Fruit fly (Drosophila melanogaster) whole organism, embryonic: ENCODE measurements around the gene Gos28.

Experiments
- Atf3 ChIP-seq: fragments of 200-800 bp; sonication (Bioruptor generic); optimal IDR thresholded peaks from 3 replicates; lab custom pipeline; 2016; ENCODE audit warnings: missing biosample characterization, missing genetic modification characterization
- CG10565 ChIP-seq: fragments of 200-800 bp; sonication (Bioruptor generic); optimal IDR thresholded peaks from 3 replicates; lab custom pipeline; 2016; ENCODE audit warnings: missing biosample characterization, mild to moderate bottlenecking, missing genetic modification characterization
- CG11504 ChIP-seq: fragments of 200-800 bp; sonication (Bioruptor generic); optimal IDR thresholded peaks from 3 replicates; lab custom pipeline; 2019; ENCODE audit warnings: missing biosample characterization, mild to moderate bottlenecking, missing genetic modification characterization, moderate library complexity
- CG12071 ChIP-seq: fragments of 200-800 bp; sonication (Bioruptor generic); optimal IDR thresholded peaks from 3 replicates; lab custom pipeline; 2018; ENCODE audit warnings: missing biosample characterization, mild to moderate bottlenecking, missing genetic modification characterization
- CG13894 ChIP-seq: fragments of 200-800 bp; sonication (Bioruptor generic); optimal IDR thresholded peaks from 3 replicates; lab custom pipeline; 2018; ENCODE audit warnings: missing biosample characterization, mild to moderate bottlenecking, missing genetic modification characterization, moderate library complexity
- CG14860 ChIP-seq: fragments of 200-800 bp; sonication (Bioruptor generic); IDR thresholded peaks from 3 replicates; pipeline ENCODE4 v1.3.6; 2022; ENCODE audit warnings: missing biosample characterization, missing genetic modification characterization; ENCODE audit not compliant: partially characterized antibody
- CG15696 ChIP-seq: fragments of 200-800 bp; sonication (Bioruptor generic); optimal IDR thresholded peaks from 2 replicates; lab custom pipeline; 2019; ENCODE audit warnings: missing biosample characterization, mild to moderate bottlenecking, missing genetic modification characterization, moderate library complexity
- CG18619 ChIP-seq: fragments of 200-800 bp; sonication (Bioruptor generic); optimal IDR thresholded peaks from 3 replicates; lab custom pipeline; 2017; ENCODE audit warnings: missing biosample characterization, mild to moderate bottlenecking, missing genetic modification characterization
- CG2129 ChIP-seq: fragments of 200-800 bp; sonication (Bioruptor generic); IDR thresholded peaks from 2 replicates; pipeline ENCODE4 v1.3.6; 2022; ENCODE audit warnings: missing biosample characterization, missing genetic modification characterization; ENCODE audit not compliant: partially characterized antibody
- CG2678 ChIP-seq: fragments of 200-800 bp; sonication (Bioruptor generic); optimal IDR thresholded peaks from 3 replicates; lab custom pipeline; 2019; ENCODE audit warnings: missing biosample characterization, mild to moderate bottlenecking, missing genetic modification characterization, moderate library complexity
- CG2875 ChIP-seq: fragments of 200-800 bp; sonication (Bioruptor generic); optimal IDR thresholded peaks from 2 replicates; lab custom pipeline; 2017; ENCODE audit warnings: missing biosample characterization, mild to moderate bottlenecking, missing genetic modification characterization, missing genetic modification reagents
- CG31224 ChIP-seq: fragments of 200-800 bp; sonication (Bioruptor generic); IDR thresholded peaks from 2 replicates; pipeline ENCODE4 v1.3.6; 2022; ENCODE audit warnings: missing biosample characterization, missing genetic modification characterization
- CG32532 ChIP-seq: fragments of 200-800 bp; sonication (Bioruptor generic); IDR thresholded peaks from 2 replicates; pipeline ENCODE4 v1.3.6; 2022; ENCODE audit warnings: missing biosample characterization, missing genetic modification characterization
- CG32767 ChIP-seq: fragments of 200-800 bp; sonication (Bioruptor generic); IDR thresholded peaks from 2 replicates; pipeline ENCODE4 v1.3.6; 2022; ENCODE audit warnings: missing biosample characterization, missing genetic modification characterization
- CG34224 ChIP-seq: fragments of 200-800 bp; sonication (Bioruptor generic); IDR thresholded peaks from 3 replicates; pipeline ENCODE4 v1.3.6; 2022; ENCODE audit warnings: missing biosample characterization, missing genetic modification characterization; ENCODE audit not compliant: partially characterized antibody
- CG42726 ChIP-seq: fragments of 200-800 bp; sonication (Bioruptor generic); IDR thresholded peaks from 2 replicates; pipeline ENCODE4 v1.3.6; 2022; ENCODE audit warnings: missing biosample characterization, missing genetic modification characterization; ENCODE audit not compliant: partially characterized antibody
- CG4404 ChIP-seq: fragments of 200-800 bp; sonication (Bioruptor generic); IDR thresholded peaks from 2 replicates; pipeline ENCODE4 v1.3.6; 2022; ENCODE audit warnings: missing biosample characterization, missing genetic modification characterization
- CG5180 ChIP-seq: fragments of 200-800 bp; sonication (Bioruptor generic); optimal IDR thresholded peaks from 3 replicates; lab custom pipeline; 2017; ENCODE audit warnings: missing biosample characterization, missing genetic modification characterization, mild to moderate bottlenecking, moderate library complexity, missing genetic modification reagents
- CG7372 ChIP-seq: fragments of 200-800 bp; sonication (Bioruptor generic); IDR thresholded peaks from 2 replicates; pipeline ENCODE4 v1.3.6; 2022; ENCODE audit warnings: missing biosample characterization, missing genetic modification characterization
- CG8089 ChIP-seq: fragments of 200-800 bp; sonication (Bioruptor generic); optimal IDR thresholded peaks from 3 replicates; lab custom pipeline; 2016; ENCODE audit warnings: missing biosample characterization, missing genetic modification characterization
- CG8281 ChIP-seq: fragments of 200-800 bp; sonication (Bioruptor generic); optimal IDR thresholded peaks from 2 replicates; lab custom pipeline; 2018; ENCODE audit warnings: missing biosample characterization, mild to moderate bottlenecking, missing genetic modification characterization, moderate library complexity
- CG9437 ChIP-seq: fragments of 200-800 bp; sonication (Bioruptor generic); optimal IDR thresholded peaks from 2 replicates; lab custom pipeline; 2018; ENCODE audit warnings: missing biosample characterization, mild to moderate bottlenecking, missing genetic modification characterization
- CG9932 ChIP-seq: fragments of 200-800 bp; sonication (Bioruptor generic); IDR thresholded peaks from 2 replicates; pipeline ENCODE4 v1.3.6; 2022; ENCODE audit warnings: missing biosample characterization, missing genetic modification characterization
- Dip3 ChIP-seq: fragments of 200-800 bp; sonication (Bioruptor generic); optimal IDR thresholded peaks from 3 replicates; lab custom pipeline; 2016; ENCODE audit warnings: missing biosample characterization, missing genetic modification characterization
- HLH3B ChIP-seq: fragments of 200-800 bp; sonication (Bioruptor generic); IDR thresholded peaks from 2 replicates; pipeline ENCODE4 v1.3.6; 2022; ENCODE audit warnings: missing biosample characterization, missing genetic modification characterization
- Hand ChIP-seq: fragments of 200-800 bp; sonication (Bioruptor generic); optimal IDR thresholded peaks from 2 replicates; lab custom pipeline; 2017; ENCODE audit warnings: mild to moderate bottlenecking, missing biosample characterization, missing genetic modification reagents, missing genetic modification characterization
- Nf-YA ChIP-seq: fragments of 200-800 bp; sonication (Bioruptor generic); IDR thresholded peaks from 2 replicates; pipeline ENCODE4 v1.3.6; 2022; ENCODE audit warnings: missing biosample characterization, missing genetic modification characterization
- Sry-β ChIP-seq: fragments of 200-800 bp; sonication (Bioruptor generic); optimal IDR thresholded peaks from 2 replicates; lab custom pipeline; 2018; ENCODE audit warnings: missing biosample characterization, mild to moderate bottlenecking, missing genetic modification characterization, moderate library complexity
- Sry-δ ChIP-seq: fragments of 200-800 bp; sonication (Bioruptor generic); optimal IDR thresholded peaks from 2 replicates; lab custom pipeline; 2016; ENCODE audit warnings: missing biosample characterization, missing genetic modification characterization
- ac ChIP-seq: fragments of 200-800 bp; sonication (Bioruptor generic); optimal IDR thresholded peaks from 3 replicates; lab custom pipeline; 2017; ENCODE audit warnings: missing biosample characterization, mild to moderate bottlenecking, missing genetic modification characterization
- chm ChIP-seq: fragments of 200-800 bp; sonication (Bioruptor generic); IDR thresholded peaks from 2 replicates; pipeline ENCODE4 v1.3.6; 2022; ENCODE audit warnings: missing biosample characterization, missing genetic modification characterization
- dati ChIP-seq: fragments of 200-800 bp; sonication (Bioruptor generic); IDR thresholded peaks from 2 replicates; pipeline ENCODE4 v1.3.6; 2022; ENCODE audit warnings: missing biosample characterization, missing genetic modification characterization
- disco-r ChIP-seq: fragments of 200-800 bp; sonication (Bioruptor generic); optimal IDR thresholded peaks from 2 replicates; lab custom pipeline; 2016; ENCODE audit warnings: missing biosample characterization, missing genetic modification characterization
- dmrt99B ChIP-seq: fragments of 200-800 bp; sonication (Bioruptor generic); optimal IDR thresholded peaks from 2 replicates; lab custom pipeline; 2018; ENCODE audit warnings: missing biosample characterization, mild to moderate bottlenecking, missing genetic modification characterization, moderate library complexity
- emc ChIP-seq: fragments of 200-800 bp; sonication (Bioruptor generic); optimal IDR thresholded peaks from 2 replicates; lab custom pipeline; 2016; ENCODE audit warnings: missing biosample characterization, missing genetic modification characterization
- eyg ChIP-seq: fragments of 200-800 bp; sonication (Bioruptor generic); optimal IDR thresholded peaks from 3 replicates; lab custom pipeline; 2016; ENCODE audit warnings: missing biosample characterization, missing genetic modification characterization
- fd102C ChIP-seq: fragments of 200-800 bp; sonication (Bioruptor generic); optimal IDR thresholded peaks from 2 replicates; lab custom pipeline; 2018; ENCODE audit warnings: missing biosample characterization, mild to moderate bottlenecking, missing genetic modification characterization, moderate library complexity
- fru ChIP-seq: fragments of >200 bp; optimal IDR thresholded peaks from 2 replicates; lab custom pipeline; 2017
- hth ChIP-seq: fragments of >200 bp; optimal IDR thresholded peaks from 2 replicates; lab custom pipeline; 2017; ENCODE audit warnings: inconsistent platforms
- jumu ChIP-seq: fragments of 200-800 bp; sonication (Bioruptor generic); optimal IDR thresholded peaks from 3 replicates; lab custom pipeline; 2016; ENCODE audit warnings: missing biosample characterization, missing genetic modification characterization
- lmd ChIP-seq: fragments of 200-800 bp; sonication (Bioruptor generic); IDR thresholded peaks from 2 replicates; pipeline ENCODE4 v1.3.6; 2022; ENCODE audit warnings: missing biosample characterization, missing genetic modification characterization
- mirr ChIP-seq: fragments of 200-800 bp; sonication (Bioruptor generic); optimal IDR thresholded peaks from 3 replicates; lab custom pipeline; 2018; ENCODE audit warnings: missing biosample characterization, mild to moderate bottlenecking, missing genetic modification characterization
- peb ChIP-seq: fragments of 200-800 bp; sonication (Bioruptor generic); IDR thresholded peaks from 2 replicates; pipeline ENCODE4 v1.3.6; 2022; ENCODE audit warnings: missing biosample characterization, missing genetic modification characterization
- sd ChIP-seq: fragments of 200-800 bp; sonication (Bioruptor generic); optimal IDR thresholded peaks from 3 replicates; lab custom pipeline; 2018; ENCODE audit warnings: missing biosample characterization, mild to moderate bottlenecking, missing genetic modification characterization, moderate library complexity
- seq ChIP-seq: fragments of 200-800 bp; sonication (Bioruptor generic); IDR thresholded peaks from 2 replicates; pipeline ENCODE4 v1.3.6; 2022; ENCODE audit warnings: missing biosample characterization, missing genetic modification characterization
- sqz ChIP-seq: fragments of 200-800 bp; sonication (Bioruptor generic); optimal IDR thresholded peaks from 3 replicates; lab custom pipeline; 2018; ENCODE audit warnings: missing biosample characterization, mild to moderate bottlenecking, missing genetic modification characterization
- toy ChIP-seq: fragments of 200-800 bp; sonication (Bioruptor generic); IDR thresholded peaks from 2 replicates; pipeline ENCODE4 v1.3.6; 2022; ENCODE audit warnings: missing biosample characterization, missing genetic modification characterization
- tup ChIP-seq: fragments of 200-800 bp; sonication (Bioruptor generic); optimal IDR thresholded peaks from 2 replicates; lab custom pipeline; 2016; ENCODE audit warnings: missing biosample characterization, mild to moderate bottlenecking, missing genetic modification characterization, moderate library complexity
- unc-4 ChIP-seq: fragments of 200-800 bp; sonication (Bioruptor generic); IDR thresholded peaks from 2 replicates; pipeline ENCODE4 v1.3.6; 2022; ENCODE audit warnings: missing biosample characterization, missing genetic modification characterization; ENCODE audit not compliant: partially characterized antibody
- wdn ChIP-seq: fragments of 200-800 bp; sonication (Bioruptor generic); IDR thresholded peaks from 2 replicates; pipeline ENCODE4 v1.3.6; 2022; ENCODE audit warnings: missing biosample characterization, missing genetic modification characterization

The Gos28 gene

DNA sequence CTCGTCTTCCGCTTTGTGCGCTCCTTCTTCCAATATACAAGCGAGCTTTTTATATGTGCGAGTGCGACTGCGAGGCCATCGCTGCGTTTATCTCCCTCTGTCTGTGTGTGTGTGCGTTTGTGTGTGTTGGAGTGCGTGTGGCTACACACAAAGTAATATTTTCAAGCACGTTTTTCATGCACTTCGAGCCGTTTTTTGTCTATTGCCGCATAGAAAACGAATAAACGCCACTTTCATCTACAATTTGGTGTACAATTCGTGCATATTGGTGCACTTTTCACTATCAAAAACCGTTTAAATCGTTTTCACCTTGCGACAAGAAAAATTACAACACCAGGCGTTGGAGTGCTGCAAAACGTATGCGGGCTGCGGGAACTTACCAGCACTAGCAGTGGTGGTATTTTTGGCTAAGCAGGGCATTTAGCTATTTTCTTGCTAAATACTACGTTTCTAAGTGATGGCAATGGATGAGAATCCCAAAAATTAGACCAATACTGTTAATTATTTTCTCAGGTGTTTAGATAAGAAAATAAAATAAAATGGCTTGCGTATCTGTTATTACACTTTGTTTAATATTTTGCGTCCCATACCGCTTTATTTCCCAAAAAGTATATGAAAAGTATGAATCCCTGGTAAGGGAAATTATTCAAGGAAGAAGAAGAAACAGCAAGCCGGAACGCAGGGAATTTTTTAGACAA lies 4.4 kb upstream of the Gos28 start, which contains the start of the genes CG31224 and CstF64 (continued):
- peak; percentile 65 for TF ChIP-seq CG8089 (GFP tag; lab: Kevin White, UChicago)
- peak; percentile 71 for TF ChIP-seq tup (GFP tag; lab: Kevin White, UChicago)
- TF ChIP-seq sqz = no peak
- peak; percentile 66; the same call in 1 of the 2 replicates for TF ChIP-seq CG32767 (GFP tag; lab: Robert Waterston, UW)
- peak; percentile 75 for TF ChIP-seq HLH3B (GFP tag; lab: Robert Waterston, UW)
- TF ChIP-seq CG31224 (GFP tag; lab: Robert Waterston, UW) = peak; percentile 91
- TF ChIP-seq Atf3 (GFP tag; lab: Kevin White, UChicago) = peak; percentile 82
- peak; percentile 75 for TF ChIP-seq Sry-δ (GFP tag; lab: Kevin White, UChicago)
- TF ChIP-seq CG9437 (GFP tag; lab: Kevin White, UChicago) = peak; percentile 71
- TF ChIP-seq CG9932 (GFP tag; lab: Robert Waterston, UW) = peak; percentile 93
- no peak for TF ChIP-seq CG13894 (tag; lab: Kevin White, UChicago)
- peak; percentile 80 for TF ChIP-seq lmd (GFP tag; lab: Robert Waterston, UW)
- TF ChIP-seq chm (GFP tag; lab: Robert Waterston, UW) = peak; percentile 80
- peak; percentile 89 for TF ChIP-seq jumu (GFP tag; lab: Kevin White, UChicago)
- no peak for TF ChIP-seq Nf-YA (GFP tag; lab: Robert Waterston, UW)
- no peak for TF ChIP-seq CG5180 (GFP tag; lab: Kevin White, UChicago)
- TF ChIP-seq CG34224 = no peak
- TF ChIP-seq Hand (GFP tag; lab: Kevin White, UChicago) = no peak
- peak; percentile 15 for TF ChIP-seq fd102C
- no peak for TF ChIP-seq CG2129
- peak; percentile 71 for TF ChIP-seq peb (GFP tag; lab: Robert Waterston, UW)
- no peak for TF ChIP-seq CG14860 (GFP tag; lab: Robert Waterston, UW)
- TF ChIP-seq mirr (GFP tag; lab: Kevin White, UChicago) = no peak
- TF ChIP-seq emc (GFP tag; lab: Kevin White, UChicago) = peak; percentile 36
- TF ChIP-seq CG8281 (tag; lab: Kevin White, UChicago) = no peak
- no peak for TF ChIP-seq CG42726 (GFP tag; lab: Robert Waterston, UW)
- TF ChIP-seq toy (GFP tag; lab: Robert Waterston, UW) = 0 out of 2 replicates have a peak, but pooled peaks have one; percentile 25
- TF ChIP-seq CG18619 (GFP tag; lab: Kevin White, UChicago) = peak; percentile 81
- no peak for TF ChIP-seq dmrt99B (tag; lab: Kevin White, UChicago)
- TF ChIP-seq CG11504 = no peak
- peak; percentile 89 for TF ChIP-seq Dip3 (GFP tag; lab: Kevin White, UChicago)
- TF ChIP-seq wdn (GFP tag; lab: Robert Waterston, UW) = peak; percentile 72
- no peak; the same call in 1 of the 2 replicates for TF ChIP-seq unc-4 (GFP tag; lab: Robert Waterston, UW)
- peak; percentile 95 for TF ChIP-seq Sry-β (GFP tag; lab: Kevin White, UChicago)
- TF ChIP-seq CG15696 = peak; percentile 81
- TF ChIP-seq sd (tag; lab: Kevin White, UChicago) = peak; percentile 90
- TF ChIP-seq CG32532 (GFP tag; lab: Robert Waterston, UW) = peak; percentile 86
- TF ChIP-seq hth (lab: Kevin White, UChicago) = no peak
- no peak for TF ChIP-seq CG2678 (tag; lab: Kevin White, UChicago)
- peak; percentile 52; the same call in 1 of the 2 replicates for TF ChIP-seq dati (GFP tag; lab: Robert Waterston, UW)
- TF ChIP-seq CG2875 (GFP tag; lab: Kevin White, UChicago) = peak; percentile 67
- peak; percentile 66; the same call in 1 of the 2 replicates for TF ChIP-seq seq (GFP tag; lab: Robert Waterston, UW)
- no peak for TF ChIP-seq fru
- TF ChIP-seq ac (GFP tag; lab: Kevin White, UChicago) = no peak
- TF ChIP-seq CG12071 (GFP tag; lab: Kevin White, UChicago) = no peak
- peak; percentile 74 for TF ChIP-seq CG4404 (GFP tag; lab: Robert Waterston, UW)
- peak; percentile 73 for TF ChIP-seq CG7372 (GFP tag; lab: Robert Waterston, UW)
- TF ChIP-seq CG10565 (GFP tag; lab: Kevin White, UChicago) = peak; percentile 12
- peak; percentile 76 for TF ChIP-seq eyg
- peak; percentile 81 for TF ChIP-seq disco-r (GFP tag; lab: Kevin White, UChicago)
